Worm (Caenorhabditis elegans) whole organism, L3 larva: ENCODE results near the gene sec-6.

ENCODE experiments used
- ceh-9 ChIP-seq: sonication (generic microtip); optimal IDR thresholded peaks from 2 replicates; lab custom pipeline; 2018; ENCODE audit warnings: missing biosample characterization, missing genetic modification characterization
- lin-15B ChIP-seq: fragments of 150-350 bp; optimal IDR thresholded peaks from 2 replicates; lab custom pipeline; 2014; ENCODE audit warnings: missing biosample characterization, missing genetic modification characterization

ce11 chrII:5337495-5337840, 21.9 kb upstream of the sec-6 start:
- no peak for TF ChIP-seq lin-15B (tag; lab: Kevin White, UChicago)
- TF ChIP-seq ceh-9 (tag; lab: Kevin White, UChicago): no peak
